Fruit fly (Drosophila melanogaster) whole organism, embryonic: Measurements from ENCODE around the gene NijB.

Experiments
- Awh ChIP-seq: fragments of 200-800 bp; sonication (Bioruptor generic); IDR thresholded peaks from 2 replicates; pipeline ENCODE4, ENCODE4 v1.3.6; 2022; ENCODE audit warnings: missing biosample characterization, missing genetic modification characterization
- CG10209 ChIP-seq: fragments of 200-800 bp; sonication (Bioruptor generic); optimal IDR thresholded peaks from 3 replicates; lab custom pipeline; 2017; ENCODE audit warnings: missing biosample characterization, mild to moderate bottlenecking, missing genetic modification characterization, missing genetic modification reagents
- CG10462 ChIP-seq: fragments of 200-800 bp; sonication (Bioruptor generic); optimal IDR thresholded peaks from 2 replicates; lab custom pipeline; 2016; ENCODE audit warnings: missing biosample characterization, missing genetic modification characterization
- CG11696 ChIP-seq: fragments of 200-800 bp; sonication (Bioruptor generic); IDR thresholded peaks from 2 replicates; pipeline ENCODE4 v1.3.6; 2022; ENCODE audit warnings: missing biosample characterization, missing genetic modification characterization
- CG11723 ChIP-seq: fragments of 200-800 bp; sonication (Bioruptor generic); optimal IDR thresholded peaks from 2 replicates; lab custom pipeline; 2017; ENCODE audit warnings: missing biosample characterization, mild to moderate bottlenecking, missing genetic modification characterization
- CG12104 ChIP-seq: fragments of 200-800 bp; sonication (Bioruptor generic); optimal IDR thresholded peaks from 3 replicates; lab custom pipeline; 2016; ENCODE audit warnings: missing biosample characterization, missing genetic modification characterization
- CG13123 ChIP-seq: fragments of 200-800 bp; sonication (Bioruptor generic); optimal IDR thresholded peaks from 2 replicates; lab custom pipeline; 2016; ENCODE audit warnings: missing biosample characterization, missing genetic modification characterization
- CG13296 ChIP-seq: fragments of 200-800 bp; sonication (Bioruptor generic); optimal IDR thresholded peaks from 3 replicates; lab custom pipeline; 2018; ENCODE audit warnings: missing biosample characterization, mild to moderate bottlenecking, missing genetic modification characterization
- CG16813 ChIP-seq: fragments of 200-800 bp; sonication (Bioruptor generic); IDR thresholded peaks from 3 replicates; pipeline ENCODE4 v1.3.6; 2022; ENCODE audit warnings: missing biosample characterization, missing genetic modification characterization; ENCODE audit not compliant: partially characterized antibody
- CG17612 ChIP-seq: fragments of 200-800 bp; sonication (Bioruptor generic); IDR thresholded peaks from 2 replicates; pipeline ENCODE4 v1.3.6; 2022; ENCODE audit warnings: missing biosample characterization, missing genetic modification characterization
- CG6791 ChIP-seq: fragments of 200-800 bp; sonication (Bioruptor generic); IDR thresholded peaks from 3 replicates; pipeline ENCODE4 v1.3.6; 2022; ENCODE audit warnings: missing biosample characterization, missing genetic modification characterization; ENCODE audit not compliant: partially characterized antibody
- CG7372 ChIP-seq: fragments of 200-800 bp; sonication (Bioruptor generic); IDR thresholded peaks from 2 replicates; pipeline ENCODE4 v1.3.6; 2022; ENCODE audit warnings: missing biosample characterization, missing genetic modification characterization
- CG7786 ChIP-seq: fragments of 200-800 bp; sonication (Bioruptor generic); optimal IDR thresholded peaks from 2 replicates; lab custom pipeline; 2016; ENCODE audit warnings: missing biosample characterization, missing genetic modification characterization
- CG9215 ChIP-seq: fragments of 200-800 bp; sonication (Bioruptor generic); IDR thresholded peaks from 2 replicates; pipeline ENCODE4 v1.3.6; 2022; ENCODE audit warnings: missing biosample characterization, missing genetic modification characterization
- CTCF ChIP-seq: fragments of 200-800 bp; sonication (Bioruptor generic); optimal IDR thresholded peaks from 2 replicates; lab custom pipeline; 2017; ENCODE audit warnings: missing biosample characterization, mild to moderate bottlenecking, missing genetic modification characterization, moderate library complexity
- Kr ChIP-seq: fragments of 200-800 bp; sonication (Bioruptor generic); optimal IDR thresholded peaks from 2 replicates; lab custom pipeline; 2017; ENCODE audit warnings: missing biosample characterization, mild to moderate bottlenecking, missing genetic modification characterization
- MTF-1 ChIP-seq: fragments of 200-800 bp; sonication (Bioruptor generic); optimal IDR thresholded peaks from 2 replicates; lab custom pipeline; 2018; ENCODE audit warnings: missing biosample characterization, mild to moderate bottlenecking, missing genetic modification characterization, borderline replicate concordance
- Optix ChIP-seq: fragments of 200-800 bp; sonication (Bioruptor generic); IDR thresholded peaks from 3 replicates; pipeline ENCODE4 v1.3.6; 2022; ENCODE audit warnings: missing biosample characterization, missing genetic modification characterization
- Poxn ChIP-seq: fragments of 200-800 bp; sonication (Bioruptor generic); IDR thresholded peaks from 2 replicates; pipeline ENCODE4 v1.3.6; 2022; ENCODE audit warnings: missing biosample characterization, missing genetic modification characterization
- Rfx ChIP-seq: fragments of 200-800 bp; sonication (Bioruptor generic); IDR thresholded peaks from 2 replicates; pipeline ENCODE4 v1.3.6; 2022; ENCODE audit warnings: missing biosample characterization, missing genetic modification characterization
- TFAM ChIP-seq: fragments of 200-800 bp; sonication (Bioruptor generic); optimal IDR thresholded peaks from 2 replicates; lab custom pipeline; 2017; ENCODE audit warnings: missing biosample characterization, missing genetic modification characterization, inconsistent platforms
- Taf1 ChIP-seq: fragments of 200-800 bp; sonication (Bioruptor generic); IDR thresholded peaks from 2 replicates; pipeline ENCODE4 v1.3.6; 2022; ENCODE audit warnings: missing biosample characterization, missing genetic modification characterization
- gce ChIP-seq: fragments of 200-800 bp; sonication (Bioruptor generic); IDR thresholded peaks from 3 replicates; pipeline ENCODE4 v1.3.6; 2022; ENCODE audit warnings: missing biosample characterization, missing genetic modification characterization
- kay ChIP-seq: fragments of 200-800 bp; sonication (Bioruptor generic); optimal IDR thresholded peaks from 2 replicates; lab custom pipeline; 2016; ENCODE audit warnings: missing biosample characterization, missing genetic modification characterization
- kni ChIP-seq: fragments of 200-800 bp; sonication (Bioruptor generic); optimal IDR thresholded peaks from 3 replicates; lab custom pipeline; 2017; ENCODE audit warnings: mild to moderate bottlenecking, missing biosample characterization, missing genetic modification reagents, missing genetic modification characterization
- lmd ChIP-seq: fragments of 200-800 bp; sonication (Bioruptor generic); IDR thresholded peaks from 2 replicates; pipeline ENCODE4 v1.3.6; 2022; ENCODE audit warnings: missing biosample characterization, missing genetic modification characterization
- nom ChIP-seq: fragments of 200-800 bp; sonication (Bioruptor generic); optimal IDR thresholded peaks from 2 replicates; lab custom pipeline; 2017; ENCODE audit warnings: missing biosample characterization, missing genetic modification characterization, mild to moderate bottlenecking, moderate library complexity, missing genetic modification reagents
- ranshi ChIP-seq: fragments of 200-800 bp; sonication (Bioruptor generic); IDR thresholded peaks from 2 replicates; pipeline ENCODE4 v1.3.6; 2022; ENCODE audit warnings: missing biosample characterization, missing genetic modification characterization
- sd ChIP-seq: fragments of 200-800 bp; sonication (Bioruptor generic); optimal IDR thresholded peaks from 3 replicates; lab custom pipeline; 2018; ENCODE audit warnings: missing biosample characterization, mild to moderate bottlenecking, missing genetic modification characterization, moderate library complexity
- sqz ChIP-seq: fragments of 200-800 bp; sonication (Bioruptor generic); optimal IDR thresholded peaks from 3 replicates; lab custom pipeline; 2018; ENCODE audit warnings: missing biosample characterization, mild to moderate bottlenecking, missing genetic modification characterization
- tna ChIP-seq: fragments of 200-800 bp; sonication (Bioruptor generic); IDR thresholded peaks from 2 replicates; pipeline ENCODE4 v1.3.6; 2022; ENCODE audit warnings: missing biosample characterization, missing genetic modification characterization; ENCODE audit not compliant: partially characterized antibody
- vvl ChIP-seq: fragments of 200-800 bp; sonication (Bioruptor generic); IDR thresholded peaks from 2 replicates; pipeline ENCODE4 v1.3.6; 2022; ENCODE audit warnings: missing biosample characterization, missing genetic modification characterization
- zen ChIP-seq: fragments of 200-800 bp; sonication (Bioruptor generic); optimal IDR thresholded peaks from 3 replicates; lab custom pipeline; 2018; ENCODE audit warnings: missing biosample characterization, mild to moderate bottlenecking, missing genetic modification characterization, moderate library complexity
- zfh1 ChIP-seq: fragments of 200-800 bp; sonication (Bioruptor generic); IDR thresholded peaks from 3 replicates; pipeline ENCODE4 v1.3.6; 2022; ENCODE audit warnings: missing biosample characterization, missing genetic modification characterization

The NijB gene

DNA sequence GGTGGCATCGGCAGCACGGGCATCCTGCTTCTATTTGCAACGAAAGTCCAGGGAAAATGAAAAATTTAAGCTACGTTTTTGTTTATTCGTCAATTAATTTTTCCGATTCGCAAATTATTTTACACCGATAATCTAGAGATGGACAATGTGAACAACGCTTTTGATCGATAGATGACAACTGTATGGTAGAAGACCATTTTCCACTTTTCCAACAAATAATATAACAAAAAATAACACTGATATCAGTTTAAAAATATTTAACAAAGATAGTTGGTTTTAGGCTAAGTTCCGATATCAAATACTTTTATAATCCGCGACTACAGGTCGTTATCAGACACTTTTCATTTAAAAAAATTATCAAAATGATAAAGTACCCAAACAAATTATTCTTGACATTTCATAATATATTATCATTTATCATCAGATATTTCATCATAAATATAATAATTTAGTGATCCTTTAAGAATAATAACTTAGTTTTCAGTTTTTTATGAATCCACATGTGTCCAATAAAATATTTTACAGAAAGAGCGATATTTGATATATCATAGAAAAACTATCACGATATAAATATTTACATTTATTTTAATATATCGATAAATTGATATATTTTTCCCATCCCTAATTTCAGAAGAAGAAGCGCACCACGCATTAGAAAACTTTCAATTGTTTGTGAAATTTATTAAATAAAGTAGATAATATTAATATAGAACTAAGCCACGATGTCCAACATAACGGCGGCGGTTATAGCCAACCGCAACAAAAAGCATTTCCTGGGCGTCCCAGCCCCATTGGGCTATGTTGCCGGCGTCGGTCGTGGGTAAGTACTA, 12.8 kb downstream of the NijB start, which contains the start of the genes CSN1b and Prp6 (continued):
- TF ChIP-seq zen (tag; lab: Kevin White, UChicago) (no peak), tna (GFP tag; lab: Robert Waterston, UW) (no peak), CG13123 (GFP tag; lab: Kevin White, UChicago) (no peak), zfh1 (no peak), kni (GFP tag; lab: Kevin White, UChicago) (no peak), CG11723 (GFP tag; lab: Kevin White, UChicago) (no peak), Optix (GFP tag; lab: Robert Waterston, UW) (no peak), sqz (GFP tag; lab: Kevin White, UChicago) (no peak), Taf1 (GFP tag; lab: Robert Waterston, UW) (no peak), nom (GFP tag; lab: Kevin White, UChicago) (no peak), CG7372 (GFP tag; lab: Robert Waterston, UW) (no peak), CG10462 (GFP tag; lab: Kevin White, UChicago) (no peak), CG10209 (GFP tag; lab: Kevin White, UChicago) (no peak), Rfx (GFP tag; lab: Robert Waterston, UW) (peak; percentile 38; the same call in 1 of the 2 replicates), CG7786 (GFP tag; lab: Kevin White, UChicago) (no peak), CG16813 (GFP tag; lab: Robert Waterston, UW) (peak; percentile 60; the same call in 2 of the 3 replicates), CG9215 (GFP tag; lab: Robert Waterston, UW) (no peak), kay (GFP tag; lab: Kevin White, UChicago) (no peak), gce (GFP tag; lab: Robert Waterston, UW) (no peak), Awh (GFP tag; lab: Robert Waterston, UW) (no peak), Kr (no peak), CG17612 (no peak), Poxn (GFP tag; lab: Robert Waterston, UW) (no peak), CG12104 (GFP tag; lab: Kevin White, UChicago) (no peak), sd (tag; lab: Kevin White, UChicago) (no peak), TFAM (GFP tag; lab: Kevin White, UChicago) (no peak), CG11696 (GFP tag; lab: Robert Waterston, UW) (no peak), vvl (GFP tag; lab: Robert Waterston, UW) (no peak)

- TF ChIP-seq CG6791 (GFP tag; lab: Robert Waterston, UW) (0 out of 3 replicates have a peak, but pooled peaks have one; percentile 18), MTF-1 (GFP tag; lab: Kevin White, UChicago) (no peak)
- TF ChIP-seq, all 482 proteins: peak for 1
Measured at dm6 chr3L:18911082-18911481, 18.9 kb downstream of the NijB start, which contains the start of gene Ir75d. Gene Ir75d (minus strand): TSS chr3L:18911182.

dm6 chr3L:18914100-18914683, 22.0 kb downstream of the NijB start, which contains the start of gene COX6AL2:
Gene COX6AL2 (minus strand): TSS chr3L:18914150.
- TF ChIP-seq CTCF (GFP tag; lab: Kevin White, UChicago), result peak; percentile 83
- no peak for TF ChIP-seq CG13296 (GFP tag; lab: Kevin White, UChicago)
- 0 out of 2 replicates have a peak, but pooled peaks have one; percentile 6 for TF ChIP-seq ranshi (GFP tag; lab: Robert Waterston, UW)
- TF ChIP-seq lmd (GFP tag; lab: Robert Waterston, UW), result 0 out of 2 replicates have a peak, but pooled peaks have one; percentile 5
